Fruit fly (Drosophila melanogaster) whole organism, embryonic: Measurements from ENCODE around the gene Ccn.

Experiments
- Adf1 ChIP-seq: fragments of 200-800 bp; sonication (Bioruptor generic); IDR thresholded peaks from 2 replicates; pipeline ENCODE4 v1.3.6; 2022; ENCODE audit warnings: missing biosample characterization, missing genetic modification characterization
- B-H1 ChIP-seq: fragments of 200-800 bp; sonication (Bioruptor generic); IDR thresholded peaks from 3 replicates; pipeline ENCODE4 v1.3.6; 2022; ENCODE audit warnings: missing biosample characterization, missing genetic modification characterization
- CG10654 ChIP-seq: fragments of 200-800 bp; sonication (Bioruptor generic); optimal IDR thresholded peaks from 2 replicates; lab custom pipeline; 2016; ENCODE audit warnings: missing biosample characterization, missing genetic modification characterization
- CG11085 ChIP-seq: fragments of 200-800 bp; sonication (Bioruptor generic); IDR thresholded peaks from 2 replicates; pipeline ENCODE4 v1.3.6; 2022; ENCODE audit warnings: missing biosample characterization, missing genetic modification characterization
- CG11093 ChIP-seq: fragments of 200-800 bp; sonication (Bioruptor generic); IDR thresholded peaks from 3 replicates; pipeline ENCODE4 v1.3.6; 2022; ENCODE audit warnings: missing biosample characterization, missing genetic modification characterization
- CG11560 ChIP-seq: fragments of 200-800 bp; sonication (Bioruptor generic); IDR thresholded peaks from 3 replicates; pipeline ENCODE4 v1.3.6; 2022; ENCODE audit warnings: missing biosample characterization, missing genetic modification characterization
- CG12071 ChIP-seq: fragments of 200-800 bp; sonication (Bioruptor generic); optimal IDR thresholded peaks from 3 replicates; lab custom pipeline; 2018; ENCODE audit warnings: missing biosample characterization, mild to moderate bottlenecking, missing genetic modification characterization
- CG12155 ChIP-seq: fragments of 200-800 bp; sonication (Bioruptor generic); optimal IDR thresholded peaks from 3 replicates; lab custom pipeline; 2016; ENCODE audit warnings: missing biosample characterization, missing genetic modification characterization
- CG12659 ChIP-seq: fragments of 200-800 bp; sonication (Bioruptor generic); optimal IDR thresholded peaks from 3 replicates; lab custom pipeline; 2017; ENCODE audit warnings: mild to moderate bottlenecking, missing biosample characterization, missing genetic modification reagents, missing genetic modification characterization
- CG13296 ChIP-seq: fragments of 200-800 bp; sonication (Bioruptor generic); optimal IDR thresholded peaks from 3 replicates; lab custom pipeline; 2018; ENCODE audit warnings: missing biosample characterization, mild to moderate bottlenecking, missing genetic modification characterization
- CG13424 ChIP-seq: fragments of 200-800 bp; sonication (Bioruptor generic); optimal IDR thresholded peaks from 2 replicates; lab custom pipeline; 2019; ENCODE audit warnings: missing biosample characterization, mild to moderate bottlenecking, missing genetic modification characterization, moderate library complexity
- CG16863 ChIP-seq: fragments of 200-800 bp; sonication (Bioruptor generic); optimal IDR thresholded peaks from 3 replicates; lab custom pipeline; 2016; ENCODE audit warnings: missing biosample characterization, missing genetic modification characterization
- CG17359 ChIP-seq: fragments of 200-800 bp; sonication (Bioruptor generic); optimal IDR thresholded peaks from 3 replicates; lab custom pipeline; 2018; ENCODE audit warnings: missing biosample characterization, mild to moderate bottlenecking, missing genetic modification characterization, moderate library complexity
- CG17385 ChIP-seq: fragments of 200-800 bp; sonication (Bioruptor generic); optimal IDR thresholded peaks from 3 replicates; lab custom pipeline; 2018; ENCODE audit warnings: missing biosample characterization, mild to moderate bottlenecking, missing genetic modification characterization
- CG1792 ChIP-seq: fragments of 200-800 bp; sonication (Bioruptor generic); optimal IDR thresholded peaks from 2 replicates; lab custom pipeline; 2016; ENCODE audit warnings: missing biosample characterization, missing genetic modification characterization
- CG2120 ChIP-seq: fragments of 200-800 bp; sonication (Bioruptor generic); optimal IDR thresholded peaks from 3 replicates; lab custom pipeline; 2016; ENCODE audit warnings: missing biosample characterization, missing genetic modification characterization
- CG31441 ChIP-seq: fragments of 200-800 bp; sonication (Bioruptor generic); IDR thresholded peaks from 2 replicates; pipeline ENCODE4 v1.3.6; 2022; ENCODE audit warnings: missing biosample characterization, missing genetic modification characterization
- CG33213 ChIP-seq: fragments of 200-800 bp; sonication (Bioruptor generic); optimal IDR thresholded peaks from 3 replicates; lab custom pipeline; 2016; ENCODE audit warnings: missing biosample characterization, missing genetic modification characterization
- CG42726 ChIP-seq: fragments of 200-800 bp; sonication (Bioruptor generic); IDR thresholded peaks from 2 replicates; pipeline ENCODE4 v1.3.6; 2022; ENCODE audit warnings: missing biosample characterization, missing genetic modification characterization; ENCODE audit not compliant: partially characterized antibody
- CG4424 ChIP-seq: fragments of 200-800 bp; sonication (Bioruptor generic); optimal IDR thresholded peaks from 3 replicates; lab custom pipeline; 2016; ENCODE audit warnings: missing biosample characterization, missing genetic modification characterization
- CG6854 ChIP-seq: fragments of 200-800 bp; sonication (Bioruptor generic); optimal IDR thresholded peaks from 3 replicates; lab custom pipeline; 2017; ENCODE audit warnings: missing biosample characterization, mild to moderate bottlenecking, missing genetic modification characterization
- CG7745 ChIP-seq: fragments of 200-800 bp; sonication (Bioruptor generic); optimal IDR thresholded peaks from 2 replicates; lab custom pipeline; 2018; ENCODE audit warnings: missing biosample characterization, mild to moderate bottlenecking, missing genetic modification characterization, moderate library complexity
- Camta ChIP-seq: fragments of 200-800 bp; sonication (Bioruptor generic); optimal IDR thresholded peaks from 2 replicates; lab custom pipeline; 2016; ENCODE audit warnings: missing biosample characterization, missing genetic modification characterization
- Chrac-16 ChIP-seq: fragments of 200-800 bp; sonication (Bioruptor generic); optimal IDR thresholded peaks from 3 replicates; lab custom pipeline; 2016; ENCODE audit warnings: missing biosample characterization, missing genetic modification characterization
- D ChIP-seq, 2 experiments: fragments of 200-800 bp in 1 of 2; fragments of >200 bp in 1 of 2; sonication (Bioruptor generic) in 1 of 2; optimal IDR thresholded peaks; 2 replicates in 1 of 2; 3 replicates in 1 of 2; lab custom pipeline; 2017; ENCODE audit warnings: mild to moderate bottlenecking in 1 of 2, missing biosample characterization in 1 of 2, missing genetic modification characterization in 1 of 2, missing genetic modification reagents in 1 of 2
- D19B ChIP-seq: fragments of 200-800 bp; sonication (Bioruptor generic); optimal IDR thresholded peaks from 2 replicates; lab custom pipeline; 2017; ENCODE audit warnings: missing biosample characterization, mild to moderate bottlenecking, missing genetic modification characterization
- Doc2 ChIP-seq: fragments of 200-800 bp; sonication (Bioruptor generic); IDR thresholded peaks from 2 replicates; pipeline ENCODE4 v1.3.6; 2022; ENCODE audit warnings: missing biosample characterization, missing genetic modification characterization
- Doc3 ChIP-seq: fragments of 200-800 bp; sonication (Bioruptor generic); IDR thresholded peaks from 3 replicates; pipeline ENCODE4 v1.3.6; 2022; ENCODE audit warnings: missing biosample characterization, missing genetic modification characterization; ENCODE audit not compliant: partially characterized antibody
- Ets65A ChIP-seq: fragments of 200-800 bp; sonication (Bioruptor generic); peaks from one replicate; lab custom pipeline; 2016; ENCODE audit warnings: missing biosample characterization, missing genetic modification characterization
- Jarid2 ChIP-seq: fragments of 200-800 bp; sonication (Bioruptor generic); optimal IDR thresholded peaks from 3 replicates; lab custom pipeline; 2017; ENCODE audit warnings: mild to moderate bottlenecking, missing biosample characterization, missing genetic modification reagents, missing genetic modification characterization
- MESR4 ChIP-seq: fragments of 200-800 bp; sonication (Bioruptor generic); optimal IDR thresholded peaks from 2 replicates; lab custom pipeline; 2018; ENCODE audit warnings: missing biosample characterization, mild to moderate bottlenecking, missing genetic modification characterization, moderate library complexity
- NFAT ChIP-seq: fragments of 200-800 bp; sonication (Bioruptor generic); IDR thresholded peaks from 2 replicates; pipeline ENCODE4 v1.3.6; 2022; ENCODE audit warnings: missing biosample characterization, missing genetic modification characterization
- Ptx1 ChIP-seq: fragments of 200-800 bp; sonication (Bioruptor generic); IDR thresholded peaks from 2 replicates; pipeline ENCODE4 v1.3.6; 2022; ENCODE audit warnings: missing biosample characterization, missing genetic modification characterization
- Sry-δ ChIP-seq: fragments of 200-800 bp; sonication (Bioruptor generic); optimal IDR thresholded peaks from 2 replicates; lab custom pipeline; 2016; ENCODE audit warnings: missing biosample characterization, missing genetic modification characterization
- Tbp ChIP-seq: fragments of >200 bp; optimal IDR thresholded peaks from 2 replicates; lab custom pipeline; 2018; ENCODE audit warnings: missing biosample characterization, missing genetic modification characterization
- Vsx1 ChIP-seq: fragments of 200-800 bp; sonication (Bioruptor generic); optimal IDR thresholded peaks from 2 replicates; lab custom pipeline; 2017; ENCODE audit warnings: missing biosample characterization, mild to moderate bottlenecking, missing genetic modification characterization, missing genetic modification reagents
- ab ChIP-seq: fragments of 200-800 bp; sonication (Bioruptor generic); optimal IDR thresholded peaks from 2 replicates; lab custom pipeline; 2016; ENCODE audit warnings: missing biosample characterization, missing genetic modification characterization
- bsh ChIP-seq, 2 experiments: fragments of 200-800 bp; sonication (Bioruptor generic); optimal IDR thresholded peaks; 2 replicates each; lab custom pipeline; 2017 to 2018; ENCODE audit warnings: mild to moderate bottlenecking in 2 of 2, missing biosample characterization in 2 of 2, missing genetic modification characterization in 2 of 2, moderate library complexity in 1 of 2
- cg ChIP-seq: fragments of 200-800 bp; sonication (Bioruptor generic); optimal IDR thresholded peaks from 3 replicates; lab custom pipeline; 2019; ENCODE audit warnings: missing biosample characterization, mild to moderate bottlenecking, missing genetic modification characterization, moderate library complexity
- ci ChIP-seq: fragments of 200-800 bp; sonication (Bioruptor generic); IDR thresholded peaks from 3 replicates; pipeline ENCODE4 v1.3.6; 2022; ENCODE audit warnings: missing biosample characterization, missing genetic modification characterization
- dan ChIP-seq: fragments of 200-800 bp; sonication (Bioruptor generic); IDR thresholded peaks from 2 replicates; pipeline ENCODE4 v1.3.6; 2022; ENCODE audit warnings: missing biosample characterization, missing genetic modification characterization
- danr ChIP-seq: fragments of 200-800 bp; sonication (Bioruptor generic); IDR thresholded peaks from 2 replicates; pipeline ENCODE4 v1.3.6; 2022; ENCODE audit warnings: missing biosample characterization, missing genetic modification characterization
- dm ChIP-seq: fragments of 200-800 bp; sonication (Bioruptor generic); optimal IDR thresholded peaks from 3 replicates; lab custom pipeline; 2016; ENCODE audit warnings: missing biosample characterization, missing genetic modification characterization
- fru ChIP-seq: fragments of >200 bp; optimal IDR thresholded peaks from 2 replicates; lab custom pipeline; 2017
- jing ChIP-seq: fragments of 200-800 bp; sonication (Bioruptor generic); optimal IDR thresholded peaks from 2 replicates; lab custom pipeline; 2018; ENCODE audit warnings: missing biosample characterization, mild to moderate bottlenecking, missing genetic modification characterization
- klu ChIP-seq: fragments of 200-800 bp; sonication (Bioruptor generic); IDR thresholded peaks from 2 replicates; pipeline ENCODE4 v1.3.6; 2022; ENCODE audit warnings: missing biosample characterization, missing genetic modification characterization
- luna ChIP-seq: fragments of 200-800 bp; sonication (Bioruptor generic); optimal IDR thresholded peaks from 2 replicates; lab custom pipeline; 2016; ENCODE audit warnings: missing biosample characterization, missing genetic modification characterization
- pros ChIP-seq: fragments of 200-800 bp; sonication (Bioruptor generic); optimal IDR thresholded peaks from 3 replicates; lab custom pipeline; 2019; ENCODE audit warnings: missing biosample characterization, mild to moderate bottlenecking, missing genetic modification characterization, moderate library complexity
- sens-2 ChIP-seq: fragments of 200-800 bp; sonication (Bioruptor generic); IDR thresholded peaks from 2 replicates; pipeline ENCODE4 v1.3.6; 2022; ENCODE audit warnings: missing biosample characterization, missing genetic modification characterization
- zfh2 ChIP-seq: fragments of 200-800 bp; sonication (Bioruptor generic); optimal IDR thresholded peaks from 2 replicates; lab custom pipeline; 2016; ENCODE audit warnings: missing biosample characterization, missing genetic modification characterization

Gene Ccn

dm6 chr3L:17668945-17669779, 20.7 kb upstream of the Ccn start, which contains the start of gene Crtc (continued):
- peak; percentile 46 for TF ChIP-seq CG33213 (GFP tag; lab: Kevin White, UChicago)
- peak; percentile 46 for TF ChIP-seq Jarid2 (GFP tag; lab: Kevin White, UChicago)
- TF ChIP-seq CG16863 (GFP tag; lab: Kevin White, UChicago), result no peak
- peak; percentile 13 for TF ChIP-seq CG2120 (GFP tag; lab: Kevin White, UChicago)
- peak; percentile 90 for TF ChIP-seq MESR4
- TF ChIP-seq CG7745 (tag; lab: Kevin White, UChicago), result no peak
- TF ChIP-seq Ptx1 (GFP tag; lab: Robert Waterston, UW), result peak; percentile 29; the same call in 1 of the 2 replicates
- TF ChIP-seq D (optimal IDR thresholded peaks at IDR 0.05; lab: Kevin White, UChicago), result peak; percentile 63
- TF ChIP-seq D (GFP tag; optimal IDR thresholded peaks at IDR 0.05; lab: Kevin White, UChicago), result no peak
- TF ChIP-seq sens-2 (GFP tag; lab: Robert Waterston, UW), result no peak
- peak; percentile 67; the same call in 1 of the 2 replicates for TF ChIP-seq CG42726 (GFP tag; lab: Robert Waterston, UW)
- TF ChIP-seq dan (GFP tag; lab: Robert Waterston, UW), result no peak
- TF ChIP-seq CG17359 (tag; lab: Kevin White, UChicago), result no peak
- no peak for TF ChIP-seq CG12155 (GFP tag; lab: Kevin White, UChicago)
- TF ChIP-seq Tbp (GFP tag; lab: Kevin White, UChicago), result no peak
- TF ChIP-seq luna (GFP tag; lab: Kevin White, UChicago), result no peak
- peak; percentile 77; the same call in 1 of the 2 replicates for TF ChIP-seq NFAT
- peak; percentile 24 for TF ChIP-seq zfh2 (GFP tag; lab: Kevin White, UChicago)
- no peak for TF ChIP-seq CG10654 (GFP tag; lab: Kevin White, UChicago)
- TF ChIP-seq Adf1, result no peak
- TF ChIP-seq bsh (GFP tag; optimal IDR thresholded peaks at IDR 0.05; lab: Kevin White, UChicago), result no peak
- TF ChIP-seq klu, result no peak
- TF ChIP-seq CG12071, result peak; percentile 10
- no peak for TF ChIP-seq CG11085
- peak; percentile 53 for TF ChIP-seq cg (GFP tag; lab: Kevin White, UChicago)
- no peak for TF ChIP-seq fru (lab: Kevin White, UChicago)
- TF ChIP-seq CG17385 (GFP tag; lab: Kevin White, UChicago), result peak; percentile 99
- no peak for TF ChIP-seq CG4424 (GFP tag; lab: Kevin White, UChicago)
- no peak for TF ChIP-seq CG11093
- TF ChIP-seq danr, result no peak
- TF ChIP-seq pros (GFP tag; lab: Kevin White, UChicago), result no peak
- TF ChIP-seq B-H1, result no peak
- TF ChIP-seq CG31441 (GFP tag; lab: Robert Waterston, UW), result 0 out of 2 replicates have a peak, but pooled peaks have one; percentile 25
- no peak for TF ChIP-seq dm (GFP tag; lab: Kevin White, UChicago)
- no peak for TF ChIP-seq Ets65A (GFP tag; lab: Kevin White, UChicago)
- TF ChIP-seq Camta, result peak; percentile 6
- peak; percentile 25 for TF ChIP-seq CG12659
- no peak for TF ChIP-seq D19B (GFP tag; lab: Kevin White, UChicago)
- no peak for TF ChIP-seq CG1792
- no peak for TF ChIP-seq jing
- peak; percentile 48; the same call in 2 of the 3 replicates for TF ChIP-seq Doc3 (GFP tag; lab: Robert Waterston, UW)
- TF ChIP-seq Sry-δ (GFP tag; lab: Kevin White, UChicago), result peak; percentile 79
- no peak for TF ChIP-seq Doc2
- no peak for TF ChIP-seq Vsx1 (GFP tag; lab: Kevin White, UChicago)
- no peak for TF ChIP-seq CG13296
- peak; percentile 30; the same call in 2 of the 3 replicates for TF ChIP-seq ci
- TF ChIP-seq ab, result no peak
- TF ChIP-seq CG6854 (GFP tag; lab: Kevin White, UChicago), result no peak
- TF ChIP-seq Chrac-16 (GFP tag; lab: Kevin White, UChicago), result no peak
- TF ChIP-seq CG11560 (tag; lab: Robert Waterston, UW), result no peak
- TF ChIP-seq CG13424, result no peak
